Fruit fly (Drosophila melanogaster) whole organism, wandering third instar larva: ENCODE results near the gene Arfip.
A peak's percentile ranks its signal among the peaks of the same experiment; 100 is the strongest.

Experiments used
- Abd-B ChIP-seq: fragments of >200 bp; optimal IDR thresholded peaks from 2 replicates; lab custom pipeline; 2017; ENCODE audit warnings: missing biosample characterization, missing genetic modification characterization
- CG32264 ChIP-seq: fragments of 200-800 bp; sonication (Bioruptor generic); optimal IDR thresholded peaks from 2 replicates; lab custom pipeline; 2016; ENCODE audit warnings: missing biosample characterization, missing genetic modification characterization
- CG9705 ChIP-seq: fragments of 200-800 bp; sonication (Bioruptor generic); optimal IDR thresholded peaks from 2 replicates; lab custom pipeline; 2018; ENCODE audit warnings: missing biosample characterization, mild to moderate bottlenecking, missing genetic modification characterization
- CrebA ChIP-seq: fragments of 200-800 bp; sonication (Bioruptor generic); optimal IDR thresholded peaks from 2 replicates; lab custom pipeline; 2016; ENCODE audit warnings: missing biosample characterization, mild to moderate bottlenecking, missing genetic modification characterization, borderline replicate concordance
- Dfd ChIP-seq: fragments of >200 bp; optimal IDR thresholded peaks from 2 replicates; lab custom pipeline; 2017; ENCODE audit warnings: missing biosample characterization, missing genetic modification characterization
- Dif ChIP-seq: fragments of 200-275, 200-300 bp; sonication (Bioruptor generic); optimal IDR thresholded peaks from 2 replicates; lab custom pipeline; 2018; ENCODE audit warnings: missing biosample characterization, missing genetic modification characterization; ENCODE audit not compliant: partially characterized antibody
- GATAd ChIP-seq: sonication (Bioruptor generic); optimal IDR thresholded peaks from 2 replicates; lab custom pipeline; 2016; ENCODE audit warnings: missing biosample characterization, missing genetic modification characterization
- HLH106 ChIP-seq: fragments of 200-800 bp; optimal IDR thresholded peaks from 3 replicates; lab custom pipeline; 2019; ENCODE audit warnings: missing biosample characterization, mild to moderate bottlenecking, missing genetic modification characterization, moderate library complexity
- Hnf4 ChIP-seq: fragments of 200-800 bp; sonication (Bioruptor generic); optimal IDR thresholded peaks from 2 replicates; lab custom pipeline; 2016; ENCODE audit warnings: missing biosample characterization, mild to moderate bottlenecking, missing genetic modification characterization
- Hr78 ChIP-seq: fragments of >200 bp; optimal IDR thresholded peaks from 2 replicates; lab custom pipeline; 2017; ENCODE audit warnings: missing biosample characterization, missing genetic modification characterization
- Hr83 ChIP-seq: fragments of 200-300 bp; sonication (Bioruptor generic); optimal IDR thresholded peaks from 2 replicates; lab custom pipeline; 2016; ENCODE audit warnings: missing biosample characterization, mild to moderate bottlenecking, missing genetic modification characterization, moderate library complexity; ENCODE audit not compliant: poor library complexity, severe bottlenecking
- Jra ChIP-seq: sonication (Bioruptor generic); optimal IDR thresholded peaks from 2 replicates; lab custom pipeline; 2016; ENCODE audit warnings: missing biosample characterization, missing genetic modification characterization
- Mio ChIP-seq: sonication (Bioruptor generic); optimal IDR thresholded peaks from 2 replicates; lab custom pipeline; 2016; ENCODE audit warnings: missing biosample characterization, missing genetic modification characterization
- Myc ChIP-seq: fragments of >200 bp; optimal IDR thresholded peaks from 2 replicates; lab custom pipeline; 2017
- N ChIP-seq: fragments of >200 bp; optimal IDR thresholded peaks from 2 replicates; lab custom pipeline; 2018; ENCODE audit warnings: missing biosample characterization, missing external identifiers, missing genetic modification characterization
- OdsH ChIP-seq: fragments of 200-800 bp; sonication (Bioruptor generic); optimal IDR thresholded peaks from 2 replicates; lab custom pipeline; 2016; ENCODE audit warnings: missing biosample characterization, mild to moderate bottlenecking, missing genetic modification characterization
- Rel ChIP-seq, 2 experiments: fragments of 200-800 bp; sonication (Bioruptor generic) in 1 of 2; optimal IDR thresholded peaks; 2 replicates in 1 of 2; 3 replicates in 1 of 2; lab custom pipeline; 2016 to 2019; ENCODE audit warnings: mild to moderate bottlenecking in 2 of 2, missing biosample characterization in 2 of 2, missing genetic modification characterization in 2 of 2, moderate library complexity in 1 of 2
- Sp1 ChIP-seq: fragments of 200-800 bp; sonication (Bioruptor generic); optimal IDR thresholded peaks from 3 replicates; lab custom pipeline; 2019; ENCODE audit warnings: missing biosample characterization, mild to moderate bottlenecking, missing genetic modification characterization, moderate library complexity
- Vsx2 ChIP-seq: fragments of 200-300, 225-300 bp; sonication (Bioruptor generic); optimal IDR thresholded peaks from 2 replicates; lab custom pipeline; 2018; ENCODE audit warnings: missing biosample characterization, missing genetic modification characterization; ENCODE audit not compliant: partially characterized antibody
- br ChIP-seq: fragments of 200-800 bp; sonication (Bioruptor generic); optimal IDR thresholded peaks from 2 replicates; lab custom pipeline; 2016; ENCODE audit warnings: missing biosample characterization, missing genetic modification characterization
- brk ChIP-seq: fragments of 200-800 bp; sonication (Bioruptor generic); optimal IDR thresholded peaks from 2 replicates; lab custom pipeline; 2016; ENCODE audit warnings: missing biosample characterization, mild to moderate bottlenecking, missing genetic modification characterization
- dl ChIP-seq, 2 experiments: fragments of 175-275, 200-275 bp in 1 of 2; fragments of 200-275 bp in 1 of 2; sonication (Bioruptor generic); optimal IDR thresholded peaks; lab custom pipeline; 2018; ENCODE audit warnings: mild to moderate bottlenecking in 2 of 2, missing biosample characterization in 2 of 2, missing genetic modification characterization in 2 of 2, moderate library complexity in 2 of 2; ENCODE audit not compliant: partially characterized antibody in 2 of 2, insufficient read depth in 1 of 2
- dmrt93B ChIP-seq: fragments of 200-800 bp; sonication (Bioruptor generic); optimal IDR thresholded peaks from 2 replicates; lab custom pipeline; 2018; ENCODE audit warnings: missing biosample characterization, mild to moderate bottlenecking, missing genetic modification characterization
- dsf ChIP-seq: sonication (Bioruptor generic); optimal IDR thresholded peaks from 2 replicates; lab custom pipeline; 2016; ENCODE audit warnings: missing biosample characterization, missing genetic modification characterization, borderline replicate concordance
- ey ChIP-seq: fragments of 200-800 bp; sonication (Bioruptor generic); optimal IDR thresholded peaks from 2 replicates; lab custom pipeline; 2016; ENCODE audit warnings: missing biosample characterization, missing genetic modification characterization
- foxo ChIP-seq, 2 experiments: fragments of 200-800 bp; sonication (Bioruptor generic); optimal IDR thresholded peaks; 2 replicates in 1 of 2; 3 replicates in 1 of 2; lab custom pipeline; 2016 to 2017; ENCODE audit warnings: missing biosample characterization in 2 of 2, missing genetic modification characterization in 2 of 2
- fru ChIP-seq: fragments of 200-800 bp; sonication (Bioruptor generic); optimal IDR thresholded peaks from 3 replicates; lab custom pipeline; 2016; ENCODE audit warnings: missing biosample characterization, mild to moderate bottlenecking, missing genetic modification characterization
- h ChIP-seq: fragments of 200-800 bp; sonication (Bioruptor generic); optimal IDR thresholded peaks from 3 replicates; lab custom pipeline; 2016; ENCODE audit warnings: missing biosample characterization, mild to moderate bottlenecking, missing genetic modification characterization
- jim ChIP-seq: fragments of 175-275, 200-325 bp; sonication (Bioruptor generic); optimal IDR thresholded peaks from 2 replicates; lab custom pipeline; 2016; ENCODE audit warnings: missing biosample characterization, mild to moderate bottlenecking, missing genetic modification characterization
- lola ChIP-seq: fragments of >200 bp; optimal IDR thresholded peaks from 2 replicates; lab custom pipeline; 2017; ENCODE audit warnings: missing biosample characterization, missing genetic modification characterization
- pan ChIP-seq: fragments of >200 bp; optimal IDR thresholded peaks from 2 replicates; lab custom pipeline; 2017
- psq ChIP-seq: fragments of 200-800 bp; sonication (Bioruptor generic); optimal IDR thresholded peaks from 3 replicates; lab custom pipeline; 2017; ENCODE audit warnings: missing biosample characterization, mild to moderate bottlenecking, missing genetic modification characterization, moderate library complexity
- rgr ChIP-seq: fragments of 200-800 bp; sonication (Bioruptor generic); optimal IDR thresholded peaks from 3 replicates; lab custom pipeline; 2016; ENCODE audit warnings: missing biosample characterization, mild to moderate bottlenecking, missing genetic modification characterization
- sage ChIP-seq: fragments of 200-800 bp; sonication (Bioruptor generic); optimal IDR thresholded peaks from 2 replicates; lab custom pipeline; 2016; ENCODE audit warnings: missing biosample characterization, mild to moderate bottlenecking, missing genetic modification characterization
- sv ChIP-seq: fragments of 200-800 bp; sonication (Bioruptor generic); optimal IDR thresholded peaks from 3 replicates; lab custom pipeline; 2016; ENCODE audit warnings: missing biosample characterization, missing genetic modification characterization
- tai ChIP-seq: sonication (Bioruptor generic); optimal IDR thresholded peaks from 2 replicates; lab custom pipeline; 2016; ENCODE audit warnings: missing biosample characterization, missing genetic modification characterization
- usp ChIP-seq: fragments of >200 bp; optimal IDR thresholded peaks from 2 replicates; lab custom pipeline; 2017; ENCODE audit warnings: missing biosample characterization, missing genetic modification characterization
- woc ChIP-seq: sonication (Bioruptor generic); optimal IDR thresholded peaks from 2 replicates; lab custom pipeline; 2016; ENCODE audit warnings: missing biosample characterization, mild to moderate bottlenecking, missing genetic modification characterization

The Arfip gene

DNA sequence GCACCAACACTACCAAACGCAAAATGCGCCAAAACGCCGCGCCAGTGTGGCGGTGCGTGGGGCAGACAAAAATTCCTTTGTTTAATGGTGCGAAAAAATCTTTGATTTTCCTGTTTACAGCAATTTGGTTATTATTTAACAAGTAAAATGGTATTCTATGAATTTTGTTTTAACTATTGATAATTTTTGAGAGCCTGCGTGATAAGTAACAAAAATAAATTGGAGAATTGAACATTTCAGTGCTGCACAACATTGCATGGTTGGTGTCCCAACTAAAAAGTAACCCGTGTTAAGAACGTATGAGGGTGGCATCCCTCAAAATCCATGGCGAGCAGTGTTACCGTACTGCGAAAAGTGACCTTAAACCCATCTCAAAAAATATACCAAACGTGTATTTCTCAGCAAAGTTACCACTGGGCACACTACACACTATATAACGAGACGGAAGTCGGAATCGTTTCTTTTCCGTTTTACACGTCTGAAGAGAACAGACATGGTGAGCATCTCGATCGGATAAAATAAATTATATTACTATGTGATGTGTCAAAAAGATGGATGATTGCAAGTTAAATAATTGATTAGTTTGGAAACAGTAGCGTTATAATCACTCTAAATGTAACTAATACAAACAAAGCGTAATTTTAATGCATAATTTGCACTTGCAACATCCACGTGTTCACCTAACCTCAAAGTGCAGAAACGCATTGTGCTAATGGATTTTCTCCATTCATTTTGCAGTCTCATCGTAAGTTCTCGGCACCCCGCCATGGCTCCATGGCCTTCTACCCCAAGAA lies 13.2 kb downstream of the Arfip start, which contains the start of the genes CG6693 and RpL3 (continued):
- TF ChIP-seq Hr83 (GFP tag; lab: Kevin White, UChicago), result peak; percentile 90
- no peak for TF ChIP-seq Rel (GFP tag; optimal IDR thresholded peaks at IDR 0.05; lab: Kevin White, UChicago)
- peak; percentile 74 for TF ChIP-seq Rel (tag; optimal IDR thresholded peaks at IDR 0.05; lab: Kevin White, UChicago)
- TF ChIP-seq tai (GFP tag; lab: Kevin White, UChicago), result no peak
- TF ChIP-seq, all 38 proteins: peak for 22

- peak; percentile 46 for TF ChIP-seq Hr83 (GFP tag; lab: Kevin White, UChicago)
- no peak for TF ChIP-seq dmrt93B
- peak; percentile 8 for TF ChIP-seq h (GFP tag; lab: Kevin White, UChicago)
- peak; percentile 64 for TF ChIP-seq woc
- TF ChIP-seq, all 38 proteins: peak for 3
These were observed 14.9 kb downstream of the Arfip start, which contains the start of gene CG6689 for dm6 chr3R:11219883-11220282. TSS of gene CG6689 (minus strand) at chr3R:11220064.

dm6 chr3R:11216156-11216630 lies 18.6 kb downstream of the Arfip start, which contains the start of the genes RpS25 and CG4820:
TSS of gene RpS25 (minus strand) at chr3R:11216287.
TSS of gene CG4820 (plus strand) at chr3R:11216535.
- TF ChIP-seq CrebA (GFP tag; lab: Kevin White, UChicago) (no peak), HLH106 (tag; lab: Kevin White, UChicago) (peak; percentile 83), Hr83 (GFP tag; lab: Kevin White, UChicago) (peak; percentile 93), dsf (GFP tag; lab: Kevin White, UChicago) (peak; percentile 18), N (no peak), rgr (peak; percentile 93), Hnf4 (peak; percentile 52), br (GFP tag; lab: Kevin White, UChicago) (peak; percentile 88), usp (no peak), jim (GFP tag; lab: Kevin White, UChicago) (no peak), ey (peak; percentile 69), lola (GFP tag; lab: Kevin White, UChicago) (no peak), foxo (GFP tag; optimal IDR thresholded peaks at IDR 0.05; lab: Kevin White, UChicago) (peak in 1 of 2 experiments; percentile 78), dl (GFP tag; optimal IDR thresholded peaks at IDR 0.05; lab: Kevin White, UChicago; ENCODE audit: insufficient read depth in 1 of 2, partially characterized antibody in 2 of 2) (no peak), dmrt93B (peak; percentile 95), Mio (GFP tag; lab: Kevin White, UChicago) (peak; percentile 77), tai (GFP tag; lab: Kevin White, UChicago) (no peak), fru (peak; percentile 83), Myc (peak; percentile 60), Dfd (no peak), Sp1 (GFP tag; lab: Kevin White, UChicago) (peak; percentile 89), Rel (GFP tag; optimal IDR thresholded peaks at IDR 0.05; lab: Kevin White, UChicago) (no peak), Rel (tag; optimal IDR thresholded peaks at IDR 0.05; lab: Kevin White, UChicago) (peak; percentile 61), OdsH (peak; percentile 82), CG32264 (GFP tag; lab: Kevin White, UChicago) (peak; percentile 56), woc (peak; percentile 12), Vsx2 (GFP tag; lab: Kevin White, UChicago) (peak; percentile 95), psq (GFP tag; lab: Kevin White, UChicago) (peak; percentile 63), Dif (GFP tag; lab: Kevin White, UChicago) (peak; percentile 52), Hr78 (GFP tag; lab: Kevin White, UChicago) (no peak), sage (no peak), Abd-B (GFP tag; lab: Kevin White, UChicago) (no peak), sv (GFP tag; lab: Kevin White, UChicago) (peak; percentile 82), pan (no peak), GATAd (GFP tag; lab: Kevin White, UChicago) (no peak), brk (GFP tag; lab: Kevin White, UChicago) (no peak), CG9705 (GFP tag; lab: Kevin White, UChicago) (peak; percentile 91), h (GFP tag; lab: Kevin White, UChicago) (peak; percentile 89), Jra (GFP tag; lab: Kevin White, UChicago) (peak; percentile 78)
- TF ChIP-seq, all 38 proteins: peak for 24
